Worm (Caenorhabditis elegans): ENCODE data around the gene srh-209.

DNA sequence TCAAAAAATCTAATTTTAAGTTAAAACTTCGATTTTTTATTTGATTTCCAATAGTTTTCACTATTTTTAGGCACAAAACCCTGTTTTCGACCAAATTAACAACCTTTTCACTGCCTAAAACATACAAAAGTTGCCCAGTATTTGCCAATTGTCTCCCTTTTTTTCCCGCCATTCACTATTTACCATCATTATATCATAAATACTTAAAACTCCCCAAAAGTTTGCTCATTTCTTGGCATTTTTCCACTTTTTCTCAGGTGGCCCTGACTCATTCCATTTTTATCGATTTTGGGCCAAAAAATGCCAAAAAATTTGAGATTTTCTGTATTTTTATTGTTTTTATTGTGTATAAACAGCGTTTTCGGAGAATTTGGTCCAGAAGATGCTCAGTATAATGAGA is 9.4 kb upstream of the srh-209 start, which contains the start of gene txt-8:
- no peak for TF ChIP-seq nhr-237 (tag; optimal IDR thresholded peaks at IDR 0.05)
- TF ChIP-seq tbx-2 (tag; optimal IDR thresholded peaks at IDR 0.05), result no peak

Data from whole organism, L3 larva.